Worm (Caenorhabditis elegans): ENCODE measurements around the gene Y116F11B.13.

DNA sequence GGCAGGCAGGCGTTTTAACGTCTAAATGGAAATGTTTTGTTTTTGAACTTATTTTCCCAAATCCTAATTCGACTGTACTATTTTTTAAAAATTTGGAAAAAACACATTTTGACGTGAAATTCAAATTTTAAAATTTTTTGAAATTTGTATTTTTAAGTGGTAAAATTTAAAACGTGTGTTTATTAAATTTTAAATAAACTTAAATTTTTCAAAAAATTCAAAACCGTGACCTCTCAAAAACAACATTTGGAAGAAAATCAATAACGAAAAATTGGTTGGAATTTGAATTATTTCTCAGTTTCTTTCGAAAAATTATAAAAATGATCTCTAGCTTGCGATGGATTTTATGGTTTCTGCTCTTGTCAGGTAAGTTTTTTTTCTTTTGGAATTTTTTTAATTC is 25.7 kb upstream of the Y116F11B.13 start, which contains the start of gene Y116F11B.8:
- TF ChIP-seq nhr-76 (tag; optimal IDR thresholded peaks at IDR 0.05) (no peak), unc-39 (tag; optimal IDR thresholded peaks at IDR 0.05) (no peak)

Measured in whole organism, mixed stage, embryonic.